Worm (Caenorhabditis elegans) whole organism, young adult: Measurements from ENCODE around the gene mtre-1.

Experiments
- B0019.2 ChIP-seq: fragments of 200-800 bp; sonication (Bioruptor generic); conservative IDR thresholded peaks from 2 replicates; pipeline ENCODE4 v1.3.6; 2022; ENCODE audit warnings: missing genetic modification reagents, missing genetic modification characterization, missing compliant biosample characterization
- C17E4.6 ChIP-seq: fragments of 200-800 bp; sonication (Bioruptor generic); IDR thresholded peaks from 2 replicates; pipeline ENCODE4 v1.3.6; 2022; ENCODE audit warnings: missing genetic modification reagents, missing genetic modification characterization, missing compliant biosample characterization
- F33H1.4 ChIP-seq: fragments of 200-800 bp; sonication (Bioruptor generic); IDR thresholded peaks from 2 replicates; pipeline ENCODE4 v1.3.6; 2022; ENCODE audit warnings: missing genetic modification reagents, missing genetic modification characterization, missing compliant biosample characterization
- F39B2.1 ChIP-seq: fragments of 200-800 bp; sonication (Bioruptor generic); IDR thresholded peaks from 2 replicates; pipeline ENCODE4 v1.3.6; 2022; ENCODE audit warnings: missing genetic modification reagents, missing genetic modification characterization, missing compliant biosample characterization
- F52B5.7 ChIP-seq: sonication (generic microtip); optimal IDR thresholded peaks from 2 replicates; lab custom pipeline; 2016; ENCODE audit warnings: mild to moderate bottlenecking, missing genetic modification characterization, missing compliant biosample characterization
- F57A8.1 ChIP-seq: fragments of 200-800 bp; sonication (Bioruptor generic); optimal IDR thresholded peaks from 2 replicates; lab custom pipeline; 2018; ENCODE audit warnings: mild to moderate bottlenecking, missing genetic modification characterization, moderate library complexity, missing compliant biosample characterization
- T07F8.4 ChIP-seq: sonication (generic microtip); optimal IDR thresholded peaks from 2 replicates; lab custom pipeline; 2016; ENCODE audit warnings: mild to moderate bottlenecking, missing genetic modification characterization, moderate library complexity, missing compliant biosample characterization
- Y67H2A.10 ChIP-seq: fragments of 200-800 bp; sonication (Bioruptor generic); conservative IDR thresholded peaks from 2 replicates; pipeline ENCODE4 v1.3.6; 2022; ENCODE audit warnings: missing genetic modification reagents, missing genetic modification characterization, missing compliant biosample characterization
- ZK185.1 ChIP-seq: sonication (generic microtip); optimal IDR thresholded peaks from 2 replicates; lab custom pipeline; 2016; ENCODE audit warnings: mild to moderate bottlenecking, missing genetic modification characterization, missing compliant biosample characterization; ENCODE audit not compliant: poor library complexity, severe bottlenecking
- akir-1 ChIP-seq: fragments of 200-800 bp; sonication (Bioruptor generic); optimal IDR thresholded peaks from 2 replicates; lab custom pipeline; 2018; ENCODE audit warnings: mild to moderate bottlenecking, missing genetic modification characterization, moderate library complexity, missing compliant biosample characterization
- ama-1 ChIP-seq, 3 experiments: fragments of 150-350 bp in 1 of 3; sonication (generic microtip) in 2 of 3; optimal IDR thresholded peaks; 2 replicates each; lab custom pipeline; 2014 to 2018; ENCODE audit warnings: missing biosample characterization in 2 of 3, missing genetic modification characterization in 2 of 3, missing genetic modification reagents in 2 of 3
- aptf-3 ChIP-seq: fragments of 200-800 bp; sonication (Bioruptor generic); IDR thresholded peaks from 2 replicates; pipeline ENCODE4 v1.3.6; 2022; ENCODE audit warnings: missing genetic modification characterization, missing compliant biosample characterization
- atf-7 ChIP-seq: sonication (generic microtip); optimal IDR thresholded peaks from 2 replicates; lab custom pipeline; 2017; ENCODE audit warnings: mild to moderate bottlenecking, missing genetic modification characterization, missing compliant biosample characterization
- athp-1 ChIP-seq: sonication (generic microtip); optimal IDR thresholded peaks from 2 replicates; lab custom pipeline; 2017; ENCODE audit warnings: mild to moderate bottlenecking, missing genetic modification characterization, missing compliant biosample characterization
- attf-6 ChIP-seq: fragments of 200-800 bp; sonication (Bioruptor generic); IDR thresholded peaks from 2 replicates; pipeline ENCODE4 v1.3.6; 2022; ENCODE audit warnings: missing genetic modification reagents, missing genetic modification characterization, missing compliant biosample characterization
- bed-1 ChIP-seq: fragments of 200-800 bp; sonication (Bioruptor generic); IDR thresholded peaks from 2 replicates; pipeline ENCODE4 v1.3.6; 2022; ENCODE audit warnings: missing genetic modification reagents, missing genetic modification characterization, missing compliant biosample characterization
- ceh-27 ChIP-seq: fragments of 200-800 bp; sonication (Bioruptor generic); optimal IDR thresholded peaks from 2 replicates; lab custom pipeline; 2018; ENCODE audit warnings: mild to moderate bottlenecking, missing genetic modification characterization, moderate library complexity, missing compliant biosample characterization
- ceh-58 ChIP-seq: fragments of 200-800 bp; sonication (Bioruptor generic); IDR thresholded peaks from 2 replicates; pipeline ENCODE4 v1.3.6; 2022; ENCODE audit warnings: missing genetic modification characterization, missing compliant biosample characterization
- ceh-91 ChIP-seq: fragments of 200-800 bp; sonication (Bioruptor generic); IDR thresholded peaks from 2 replicates; pipeline ENCODE4 v1.3.6; 2022; ENCODE audit warnings: missing genetic modification reagents, missing genetic modification characterization, missing compliant biosample characterization
- dpff-1 ChIP-seq: sonication (generic microtip); optimal IDR thresholded peaks from 2 replicates; lab custom pipeline; 2017; ENCODE audit warnings: mild to moderate bottlenecking, missing genetic modification characterization, missing compliant biosample characterization
- ets-4 ChIP-seq: fragments of 200-800 bp; sonication (Bioruptor generic); optimal IDR thresholded peaks from 2 replicates; lab custom pipeline; 2018; ENCODE audit warnings: mild to moderate bottlenecking, missing genetic modification characterization, missing compliant biosample characterization
- him-1 ChIP-seq: sonication (generic microtip); optimal IDR thresholded peaks from 2 replicates; lab custom pipeline; 2016; ENCODE audit warnings: missing genotype, missing genetic modification reagents, missing genetic modification characterization, missing compliant biosample characterization
- hsf-1 ChIP-seq: fragments of 200-800 bp; sonication (Bioruptor generic); IDR thresholded peaks from 2 replicates; pipeline ENCODE4 v1.3.6; 2022; ENCODE audit warnings: missing genetic modification reagents, missing genetic modification characterization, missing compliant biosample characterization
- lir-1 ChIP-seq: fragments of 200-800 bp; sonication (Bioruptor generic); conservative IDR thresholded peaks from 2 replicates; pipeline ENCODE4 v1.3.6; 2022; ENCODE audit warnings: missing genetic modification reagents, missing genetic modification characterization, missing compliant biosample characterization
- lsl-1 ChIP-seq: fragments of 200-800 bp; sonication (Bioruptor generic); optimal IDR thresholded peaks from 2 replicates; lab custom pipeline; 2018; ENCODE audit warnings: mild to moderate bottlenecking, missing genetic modification characterization, moderate library complexity, missing compliant biosample characterization
- nfya-2 ChIP-seq: fragments of 200-800 bp; sonication (Bioruptor generic); IDR thresholded peaks from 2 replicates; pipeline ENCODE4 v1.3.6; 2022; ENCODE audit warnings: missing genetic modification reagents, missing genetic modification characterization, missing compliant biosample characterization
- nhr-90 ChIP-seq: sonication (generic microtip); optimal IDR thresholded peaks from 2 replicates; lab custom pipeline; 2016; ENCODE audit warnings: missing genotype, mild to moderate bottlenecking, missing genetic modification characterization, missing compliant biosample characterization
- pbrm-1 ChIP-seq: fragments of 200-800 bp; sonication (Bioruptor generic); IDR thresholded peaks from 2 replicates; pipeline ENCODE4 v1.3.6; 2022; ENCODE audit warnings: missing genetic modification reagents, missing genetic modification characterization, missing compliant biosample characterization
- pha-4 ChIP-seq: fragments of 150-350 bp; sonication (generic microtip); optimal IDR thresholded peaks from 2 replicates; lab custom pipeline; 2014; ENCODE audit warnings: missing biosample characterization, missing genetic modification reagents, missing genetic modification characterization
- rpc-1 ChIP-seq, 2 experiments: fragments of 150-350 bp in 1 of 2; sonication (generic microtip) in 1 of 2; optimal IDR thresholded peaks; 2 replicates each; lab custom pipeline; 2014 to 2018; ENCODE audit warnings: missing biosample characterization in 1 of 2, missing genetic modification characterization in 1 of 2, missing genetic modification reagents in 1 of 2, missing genotype in 1 of 2
- sea-2 ChIP-seq: fragments of 200-800 bp; sonication (Bioruptor generic); IDR thresholded peaks from 2 replicates; pipeline ENCODE4 v1.3.6; 2022; ENCODE audit warnings: missing genetic modification characterization, missing compliant biosample characterization
- somi-1 ChIP-seq: fragments of 200-800 bp; sonication (Bioruptor generic); optimal IDR thresholded peaks from 2 replicates; lab custom pipeline; 2018; ENCODE audit warnings: mild to moderate bottlenecking, missing genetic modification characterization, missing compliant biosample characterization
- sptf-2 ChIP-seq: fragments of 200-800 bp; sonication (Bioruptor generic); optimal IDR thresholded peaks from 2 replicates; lab custom pipeline; 2018; ENCODE audit warnings: mild to moderate bottlenecking, missing genetic modification characterization, missing compliant biosample characterization
- tbp1 ChIP-seq: fragments of 200-800 bp; sonication (Bioruptor generic); optimal IDR thresholded peaks from 2 replicates; lab custom pipeline; 2018; ENCODE audit warnings: mild to moderate bottlenecking, missing genetic modification characterization, missing compliant biosample characterization
- tbx-9 ChIP-seq: sonication (generic microtip); optimal IDR thresholded peaks from 2 replicates; lab custom pipeline; 2016; ENCODE audit warnings: borderline replicate concordance, missing genetic modification characterization, inconsistent platforms, missing compliant biosample characterization
- tlf-1 ChIP-seq: fragments of 200-800 bp; sonication (Bioruptor generic); optimal IDR thresholded peaks from 2 replicates; lab custom pipeline; 2018; ENCODE audit warnings: mild to moderate bottlenecking, missing genetic modification characterization, missing compliant biosample characterization
- unc-130 ChIP-seq: sonication (generic microtip); optimal IDR thresholded peaks from 2 replicates; lab custom pipeline; 2016; ENCODE audit warnings: missing genetic modification reagents, missing genetic modification characterization, missing compliant biosample characterization
- zfh-2 ChIP-seq: fragments of 200-800 bp; sonication (Bioruptor generic); conservative IDR thresholded peaks from 2 replicates; pipeline ENCODE4 v1.3.6; 2022; ENCODE audit warnings: missing genetic modification reagents, missing genetic modification characterization, missing compliant biosample characterization
- zim-3 ChIP-seq: sonication (generic microtip); optimal IDR thresholded peaks from 2 replicates; lab custom pipeline; 2017; ENCODE audit warnings: mild to moderate bottlenecking, missing genetic modification characterization, moderate library complexity, missing compliant biosample characterization
- ztf-6 ChIP-seq: fragments of 200-800 bp; sonication (Bioruptor generic); IDR thresholded peaks from 2 replicates; pipeline ENCODE4 v1.3.6; 2022; ENCODE audit warnings: missing genetic modification reagents, missing genetic modification characterization, missing compliant biosample characterization

mtre-1 gene

ce11 chrII:8062334-8062791, 12.0 kb upstream of the mtre-1 start, which contains the start of gene ufd-2 (continued):
- TF ChIP-seq lir-1 (GFP tag; lab: Robert Waterston, UW) = no peak
- TF ChIP-seq ztf-6 (GFP tag; lab: Robert Waterston, UW) = no peak
- no peak for TF ChIP-seq him-1 (tag; lab: Kevin White, UChicago)
- TF ChIP-seq rpc-1 (optimal IDR thresholded peaks at IDR 0.05; lab: Kevin White, UChicago) = no peak
- no peak for TF ChIP-seq rpc-1 (tag; optimal IDR thresholded peaks at IDR 0.05; lab: Kevin White, UChicago)
- TF ChIP-seq nfya-2 (GFP tag; lab: Robert Waterston, UW) = no peak
- no peak for TF ChIP-seq nhr-90
- no peak for TF ChIP-seq C17E4.6 (GFP tag; lab: Robert Waterston, UW)
- TF ChIP-seq somi-1 = no peak
- no peak for TF ChIP-seq tbp1
- TF ChIP-seq ama-1 (optimal IDR thresholded peaks at IDR 0.05; lab: Kevin White, UChicago) = no peak
- TF ChIP-seq ama-1 (GFP tag; optimal IDR thresholded peaks at IDR 0.05; lab: Kevin White, UChicago) = no peak
- TF ChIP-seq aptf-3 (GFP tag; lab: Robert Waterston, UW) = no peak
- no peak for TF ChIP-seq dpff-1
- peak; percentile 64 for TF ChIP-seq lsl-1 (GFP tag; lab: Kevin White, UChicago)
- TF ChIP-seq F39B2.1 (GFP tag; lab: Robert Waterston, UW) = no peak
- no peak for TF ChIP-seq F52B5.7 (tag; lab: Kevin White, UChicago)
- TF ChIP-seq F57A8.1 (GFP tag; lab: Kevin White, UChicago) = no peak
- no peak for TF ChIP-seq bed-1 (GFP tag; lab: Robert Waterston, UW)
- TF ChIP-seq tbx-9 (tag; lab: Kevin White, UChicago) = no peak
- TF ChIP-seq attf-6 (GFP tag; lab: Robert Waterston, UW) = no peak
- no peak; the same call in 1 of the 2 replicates for TF ChIP-seq F33H1.4 (GFP tag; lab: Robert Waterston, UW)
- TF ChIP-seq ZK185.1 (tag; lab: Kevin White, UChicago) = peak; percentile 23
- no peak for TF ChIP-seq athp-1 (tag; lab: Kevin White, UChicago)
- no peak for TF ChIP-seq B0019.2
- no peak for TF ChIP-seq ets-4 (GFP tag; lab: Kevin White, UChicago)
- no peak for TF ChIP-seq atf-7
- TF ChIP-seq pbrm-1 = no peak
- no peak for TF ChIP-seq akir-1
- TF ChIP-seq ceh-58 = no peak
- no peak for TF ChIP-seq T07F8.4 (tag; lab: Kevin White, UChicago)
- TF ChIP-seq ceh-27 (GFP tag; lab: Kevin White, UChicago) = no peak
- 0 out of 2 replicates have a peak, but pooled peaks have one; percentile 62 for TF ChIP-seq ceh-91 (GFP tag; lab: Robert Waterston, UW)
- TF ChIP-seq tlf-1 (GFP tag; lab: Kevin White, UChicago) = no peak
- TF ChIP-seq sptf-2 (GFP tag; lab: Kevin White, UChicago) = no peak
- no peak for TF ChIP-seq sea-2 (GFP tag; lab: Robert Waterston, UW)
- no peak for TF ChIP-seq zim-3 (tag; lab: Kevin White, UChicago)
- TF ChIP-seq hsf-1 (GFP tag; lab: Robert Waterston, UW) = 0 out of 2 replicates have a peak, but pooled peaks have one; percentile 28
- TF ChIP-seq unc-130 = no peak
- no peak for TF ChIP-seq pha-4 (tag; lab: Kevin White, UChicago)
- no peak for TF ChIP-seq Y67H2A.10 (GFP tag; lab: Robert Waterston, UW)
- no peak for TF ChIP-seq zfh-2 (GFP tag; lab: Robert Waterston, UW)
